Worm (Caenorhabditis elegans) whole organism, L2 larva: ENCODE results near the gene Y105C5B.15.

Experiments used
- C34F6.9 ChIP-seq: fragments of 150-350 bp; optimal IDR thresholded peaks from 2 replicates; lab custom pipeline; 2014; ENCODE audit warnings: missing biosample characterization, missing genetic modification characterization
- F13H6.1 ChIP-seq: sonication (generic microtip); optimal IDR thresholded peaks from 2 replicates; lab custom pipeline; 2016; ENCODE audit warnings: missing genetic modification characterization, missing compliant biosample characterization
- R02D3.7 ChIP-seq: fragments of 150-350 bp; optimal IDR thresholded peaks from 2 replicates; lab custom pipeline; 2014; ENCODE audit warnings: missing biosample characterization, missing genetic modification characterization
- Y55F3AM.14 ChIP-seq: fragments of 200-800 bp; sonication (Bioruptor generic); optimal IDR thresholded peaks from 2 replicates; lab custom pipeline; 2018; ENCODE audit warnings: mild to moderate bottlenecking, missing genetic modification characterization, missing compliant biosample characterization
- blmp-1 ChIP-seq: sonication (generic microtip); optimal IDR thresholded peaks from 2 replicates; lab custom pipeline; 2017; ENCODE audit warnings: missing genetic modification characterization, mild to moderate bottlenecking, missing compliant biosample characterization, antibody characterized with exemption, moderate library complexity; ENCODE audit not compliant: insufficient read depth
- ceh-16 ChIP-seq: fragments of 150-350 bp; optimal IDR thresholded peaks from 2 replicates; lab custom pipeline; 2014; ENCODE audit warnings: missing biosample characterization, missing genetic modification characterization
- ceh-82 ChIP-seq: fragments of 150-350 bp; optimal IDR thresholded peaks from 2 replicates; lab custom pipeline; 2014; ENCODE audit warnings: missing biosample characterization, missing genetic modification characterization
- crh-2 ChIP-seq: sonication (generic microtip); optimal IDR thresholded peaks from 2 replicates; lab custom pipeline; 2017; ENCODE audit warnings: missing biosample characterization, missing genetic modification characterization
- egl-27 ChIP-seq: sonication (generic microtip); optimal IDR thresholded peaks from 3 replicates; lab custom pipeline; 2017; ENCODE audit warnings: missing biosample characterization, missing genetic modification reagents, missing genetic modification characterization
- fos-1 ChIP-seq: fragments of 150-350 bp; optimal IDR thresholded peaks from 2 replicates; lab custom pipeline; 2014; ENCODE audit warnings: missing biosample characterization, missing genetic modification characterization
- gmeb-1 ChIP-seq: fragments of 150-350 bp; optimal IDR thresholded peaks from 2 replicates; lab custom pipeline; 2014; ENCODE audit warnings: missing biosample characterization, missing genetic modification characterization
- lin-11 ChIP-seq: fragments of 150-350 bp; sonication (generic microtip); optimal IDR thresholded peaks from 2 replicates; lab custom pipeline; 2014; ENCODE audit warnings: missing biosample characterization, missing genetic modification characterization, inconsistent platforms, mixed read lengths
- lin-13 ChIP-seq: fragments of 150-350 bp; optimal IDR thresholded peaks from 2 replicates; lab custom pipeline; 2014; ENCODE audit warnings: missing biosample characterization, missing genetic modification reagents, missing genetic modification characterization
- lin-39 ChIP-seq: fragments of 150-350 bp; optimal IDR thresholded peaks from 2 replicates; lab custom pipeline; 2014; ENCODE audit warnings: missing biosample characterization, missing genetic modification reagents, missing genetic modification characterization
- lsy-2 ChIP-seq, 2 experiments: fragments of 150-350 bp in 1 of 2; sonication (generic microtip) in 1 of 2; optimal IDR thresholded peaks; 2 replicates each; lab custom pipeline; 2014 to 2017; ENCODE audit warnings: missing biosample characterization in 2 of 2, missing genetic modification characterization in 2 of 2
- mab-5 ChIP-seq: fragments of 150-350 bp; optimal IDR thresholded peaks from 2 replicates; lab custom pipeline; 2014; ENCODE audit warnings: missing biosample characterization, missing genetic modification characterization
- mbf-1 ChIP-seq: sonication (generic microtip); optimal IDR thresholded peaks from 2 replicates; lab custom pipeline; 2017; ENCODE audit warnings: missing biosample characterization, missing genetic modification characterization
- mdl-1 ChIP-seq, 2 experiments: fragments of 150-350 bp in 1 of 2; sonication (generic microtip) in 1 of 2; optimal IDR thresholded peaks; 2 replicates each; lab custom pipeline; 2017; ENCODE audit warnings: missing biosample characterization in 2 of 2, missing genetic modification characterization in 2 of 2
- nhr-11 ChIP-seq: fragments of 150-350 bp; optimal IDR thresholded peaks from 2 replicates; lab custom pipeline; 2014; ENCODE audit warnings: missing biosample characterization, missing genetic modification characterization
- nhr-12 ChIP-seq: fragments of 150-350 bp; optimal IDR thresholded peaks from 2 replicates; lab custom pipeline; 2014; ENCODE audit warnings: missing biosample characterization, missing genetic modification characterization
- nhr-129 ChIP-seq: fragments of 150-350 bp; optimal IDR thresholded peaks from 2 replicates; lab custom pipeline; 2014; ENCODE audit warnings: missing biosample characterization, missing genetic modification characterization
- nhr-21 ChIP-seq: fragments of 150-350 bp; optimal IDR thresholded peaks from 2 replicates; lab custom pipeline; 2014; ENCODE audit warnings: missing biosample characterization, missing genetic modification characterization
- nhr-25 ChIP-seq: fragments of 150-350 bp; sonication (generic microtip); optimal IDR thresholded peaks from 3 replicates; lab custom pipeline; 2014; ENCODE audit warnings: missing biosample characterization, missing genetic modification characterization
- nhr-77 ChIP-seq: fragments of 150-350 bp; optimal IDR thresholded peaks from 2 replicates; lab custom pipeline; 2014; ENCODE audit warnings: missing biosample characterization, missing genetic modification characterization
- skn-1 ChIP-seq: sonication (generic microtip); optimal IDR thresholded peaks from 2 replicates; lab custom pipeline; 2017; ENCODE audit warnings: missing biosample characterization, missing genetic modification characterization
- sma-3 ChIP-seq: sonication (generic microtip); optimal IDR thresholded peaks from 2 replicates; lab custom pipeline; 2016; ENCODE audit warnings: missing genetic modification reagents, missing genetic modification characterization, missing compliant biosample characterization
- sma-9 ChIP-seq, 2 experiments: fragments of 150-350 bp in 1 of 2; sonication (generic microtip) in 1 of 2; optimal IDR thresholded peaks; 2 replicates each; lab custom pipeline; 2014 to 2016; ENCODE audit warnings: missing genetic modification characterization in 2 of 2, mild to moderate bottlenecking in 1 of 2, missing biosample characterization in 1 of 2, missing compliant biosample characterization in 1 of 2, missing genetic modification reagents in 1 of 2, moderate library complexity in 1 of 2
- snpc-4 ChIP-seq: fragments of 150-350 bp; optimal IDR thresholded peaks from 2 replicates; lab custom pipeline; 2014; ENCODE audit warnings: missing biosample characterization, missing genetic modification characterization
- unc-55 ChIP-seq: fragments of 150-350 bp; sonication (generic microtip); optimal IDR thresholded peaks from 3 replicates; lab custom pipeline; 2014; ENCODE audit warnings: missing biosample characterization, missing genetic modification reagents, missing genetic modification characterization
- unc-62 ChIP-seq: fragments of 150-350 bp; optimal IDR thresholded peaks from 2 replicates; lab custom pipeline; 2014; ENCODE audit warnings: missing biosample characterization, missing genetic modification reagents, missing genetic modification characterization
- zag-1 ChIP-seq: fragments of 150-350 bp; optimal IDR thresholded peaks from 2 replicates; lab custom pipeline; 2014; ENCODE audit warnings: missing biosample characterization, missing genetic modification characterization
- ztf-1 ChIP-seq: fragments of 200-800 bp; sonication (Bioruptor generic); conservative IDR thresholded peaks from 2 replicates; pipeline ENCODE4 v1.3.6; 2022; ENCODE audit warnings: missing genetic modification characterization, missing compliant biosample characterization
- ztf-11 ChIP-seq: sonication (generic microtip); optimal IDR thresholded peaks from 2 replicates; lab custom pipeline; 2017; ENCODE audit warnings: missing biosample characterization, missing genetic modification characterization
- ztf-4 ChIP-seq: fragments of 150-350 bp; optimal IDR thresholded peaks from 2 replicates; lab custom pipeline; 2014; ENCODE audit warnings: missing biosample characterization, missing genetic modification characterization

Gene Y105C5B.15

ce11 chrIV:15931176-15931575 is 20.6 kb upstream of the Y105C5B.15 start (continued):
- TF ChIP-seq gmeb-1 (tag; lab: Kevin White, UChicago) = peak; percentile 28
- TF ChIP-seq mab-5 (tag; lab: Kevin White, UChicago) = no peak
- no peak for TF ChIP-seq nhr-11 (tag; lab: Kevin White, UChicago)
- no peak for TF ChIP-seq mbf-1 (tag; lab: Kevin White, UChicago)
- TF ChIP-seq fos-1 = no peak
- TF ChIP-seq ceh-82 = no peak
- TF ChIP-seq ztf-11 (tag; lab: Kevin White, UChicago) = no peak
- TF ChIP-seq lin-39 = no peak
- peak in 1 of 2 experiments; percentile 1 for TF ChIP-seq mdl-1 (tag; optimal IDR thresholded peaks at IDR 0.05; lab: Kevin White, UChicago)
- TF ChIP-seq sma-9 (GFP tag; optimal IDR thresholded peaks at IDR 0.05; lab: Kevin White, UChicago) = peak; percentile 13
- TF ChIP-seq sma-9 (tag; optimal IDR thresholded peaks at IDR 0.05; lab: Kevin White, UChicago) = no peak
- TF ChIP-seq zag-1 (tag; lab: Kevin White, UChicago) = no peak
- no peak for TF ChIP-seq ztf-4
- no peak for TF ChIP-seq egl-27 (tag; lab: Kevin White, UChicago)
- no peak for TF ChIP-seq nhr-77 (tag; lab: Kevin White, UChicago)
- no peak for TF ChIP-seq nhr-21 (tag; lab: Kevin White, UChicago)
- no peak for TF ChIP-seq lsy-2 (tag; optimal IDR thresholded peaks at IDR 0.05; lab: Kevin White, UChicago)

ce11 chrIV:15931833-15932232 is 19.9 kb upstream of the Y105C5B.15 start:
- TF ChIP-seq ceh-16 (tag; lab: Kevin White, UChicago) (no peak), egl-27 (tag; lab: Kevin White, UChicago) (no peak), nhr-129 (tag; lab: Kevin White, UChicago) (peak; percentile 59), Y55F3AM.14 (no peak), sma-3 (GFP tag; lab: Kevin White, UChicago) (peak; percentile 14), nhr-11 (tag; lab: Kevin White, UChicago) (no peak), sma-9 (GFP tag; optimal IDR thresholded peaks at IDR 0.05; lab: Kevin White, UChicago) (peak; percentile 11), sma-9 (tag; optimal IDR thresholded peaks at IDR 0.05; lab: Kevin White, UChicago) (no peak), snpc-4 (tag; lab: Kevin White, UChicago) (no peak), gmeb-1 (tag; lab: Kevin White, UChicago) (no peak), nhr-21 (tag; lab: Kevin White, UChicago) (peak; percentile 38), crh-2 (tag; lab: Kevin White, UChicago) (peak; percentile 43), unc-55 (GFP tag; lab: Kevin White, UChicago) (peak; percentile 16), lin-13 (GFP tag; lab: Kevin White, UChicago) (peak; percentile 50), mab-5 (tag; lab: Kevin White, UChicago) (no peak), F13H6.1 (peak; percentile 30), nhr-25 (tag; lab: Kevin White, UChicago) (no peak), C34F6.9 (tag; lab: Kevin White, UChicago) (peak; percentile 2), blmp-1 (tag; lab: Kevin White, UChicago) (no peak)

ce11 chrIV:15933814-15934213 is 17.9 kb upstream of the Y105C5B.15 start, which contains the start of gene srv-16:
Gene srv-16 (minus strand): TSS chrIV:15933914.
- no peak for TF ChIP-seq mab-5 (tag; lab: Kevin White, UChicago)

- TF ChIP-seq lsy-2 (tag; optimal IDR thresholded peaks at IDR 0.05; lab: Kevin White, UChicago) = no peak
- TF ChIP-seq sma-9 (GFP tag; optimal IDR thresholded peaks at IDR 0.05; lab: Kevin White, UChicago) = no peak
- TF ChIP-seq sma-9 (tag; optimal IDR thresholded peaks at IDR 0.05; lab: Kevin White, UChicago) = no peak
- TF ChIP-seq skn-1 (tag; lab: Kevin White, UChicago) = no peak
- TF ChIP-seq lin-13 (GFP tag; lab: Kevin White, UChicago) = no peak
- no peak for TF ChIP-seq nhr-77 (tag; lab: Kevin White, UChicago)
- TF ChIP-seq nhr-12 = no peak
- no peak for TF ChIP-seq R02D3.7 (tag; lab: Kevin White, UChicago)
- no peak for TF ChIP-seq snpc-4 (tag; lab: Kevin White, UChicago)
- TF ChIP-seq unc-62 (GFP tag; lab: Kevin White, UChicago) = no peak
- TF ChIP-seq lin-11 (tag; lab: Kevin White, UChicago) = no peak
- no peak for TF ChIP-seq ztf-11 (tag; lab: Kevin White, UChicago)
- no peak for TF ChIP-seq ztf-1 (GFP tag; lab: Robert Waterston, UW)
- no peak for TF ChIP-seq nhr-25 (tag; lab: Kevin White, UChicago)
Observed at ce11 chrIV:15937088-15937487, 14.6 kb upstream of the Y105C5B.15 start.
